Worm (Caenorhabditis elegans) whole organism, L1 larva: Measurements from ENCODE around the gene R07D5.2.

ENCODE experiments used
- C04F5.9 ChIP-seq: sonication (generic microtip); optimal IDR thresholded peaks from 2 replicates; lab custom pipeline; 2016; ENCODE audit warnings: missing genetic modification characterization, missing compliant biosample characterization
- F16B12.6 ChIP-seq: fragments of 150-350 bp; optimal IDR thresholded peaks from 2 replicates; lab custom pipeline; 2014; ENCODE audit warnings: missing biosample characterization, missing genetic modification characterization
- alr-1 ChIP-seq: fragments of 200-800 bp; sonication (Bioruptor generic); optimal IDR thresholded peaks from 2 replicates; lab custom pipeline; 2018; ENCODE audit warnings: borderline replicate concordance, mild to moderate bottlenecking, missing genetic modification characterization, missing compliant biosample characterization
- aly-2 ChIP-seq: fragments of 150-350 bp; optimal IDR thresholded peaks from 2 replicates; lab custom pipeline; 2014; ENCODE audit warnings: missing biosample characterization, missing genetic modification characterization
- ama-1 ChIP-seq: fragments of 150-350 bp; optimal IDR thresholded peaks from 2 replicates; lab custom pipeline; 2014
- ceh-8 ChIP-seq: fragments of 200-800 bp; sonication (Bioruptor generic); optimal IDR thresholded peaks from 2 replicates; lab custom pipeline; 2018; ENCODE audit warnings: mild to moderate bottlenecking, missing genetic modification characterization, moderate library complexity, missing compliant biosample characterization
- ceh-90 ChIP-seq: sonication (generic microtip); optimal IDR thresholded peaks from 2 replicates; lab custom pipeline; 2016; ENCODE audit warnings: missing genetic modification characterization, missing compliant biosample characterization
- efl-1 ChIP-seq, 4 experiments: fragments of 150-350 bp; optimal IDR thresholded peaks in 3 of 4; peaks in 1 of 4; 1 replicate in 1 of 4; 2 replicates in 3 of 4; lab custom pipeline; 2014; ENCODE audit warnings: missing biosample characterization in 2 of 4, missing genetic modification characterization in 2 of 4, missing genetic modification reagents in 2 of 4
- efl-3 ChIP-seq: fragments of 200-800 bp; sonication (Bioruptor generic); optimal IDR thresholded peaks from 2 replicates; lab custom pipeline; 2018; ENCODE audit warnings: mild to moderate bottlenecking, missing genetic modification characterization, missing compliant biosample characterization
- elt-2 ChIP-seq: sonication (generic microtip); optimal IDR thresholded peaks from 2 replicates; lab custom pipeline; 2016; ENCODE audit warnings: missing genetic modification characterization, mild to moderate bottlenecking, inconsistent platforms, missing compliant biosample characterization, missing genetic modification reagents
- elt-3 ChIP-seq, 6 experiments: fragments of 150-350 bp in 1 of 6; sonication (generic microtip); optimal IDR thresholded peaks; 2 replicates each; lab custom pipeline; 2017 to 2018; ENCODE audit warnings: missing biosample characterization in 6 of 6, missing genetic modification characterization in 6 of 6, inconsistent platforms in 1 of 6
- fkh-8 ChIP-seq: sonication (generic microtip); optimal IDR thresholded peaks from 2 replicates; lab custom pipeline; 2016; ENCODE audit warnings: mild to moderate bottlenecking, missing genetic modification characterization, missing compliant biosample characterization
- lin-14 ChIP-seq: fragments of 200-800 bp; sonication (Bioruptor generic); optimal IDR thresholded peaks from 2 replicates; lab custom pipeline; 2018; ENCODE audit warnings: mild to moderate bottlenecking, missing genetic modification characterization, moderate library complexity, missing compliant biosample characterization
- mab-9 ChIP-seq: fragments of 200-800 bp; sonication (Bioruptor generic); IDR thresholded peaks from 2 replicates; pipeline ENCODE4 v1.3.6; 2022; ENCODE audit warnings: missing genetic modification reagents, missing genetic modification characterization, missing compliant biosample characterization
- mep-1 ChIP-seq: fragments of 150-350 bp; optimal IDR thresholded peaks from 2 replicates; lab custom pipeline; 2014; ENCODE audit warnings: missing biosample characterization, missing genetic modification characterization
- nhr-19 ChIP-seq: fragments of 200-800 bp; sonication (Bioruptor generic); conservative IDR thresholded peaks from 2 replicates; pipeline ENCODE4 v1.3.6; 2022; ENCODE audit warnings: missing genetic modification characterization, missing compliant biosample characterization
- nhr-20 ChIP-seq: sonication (generic microtip); optimal IDR thresholded peaks from 2 replicates; lab custom pipeline; 2016; ENCODE audit warnings: mild to moderate bottlenecking, missing genetic modification characterization, missing compliant biosample characterization
- nhr-237 ChIP-seq: fragments of 150-350 bp; optimal IDR thresholded peaks from 2 replicates; lab custom pipeline; 2014; ENCODE audit warnings: missing biosample characterization, missing genetic modification characterization
- nhr-47 ChIP-seq: sonication (generic microtip); optimal IDR thresholded peaks from 2 replicates; lab custom pipeline; 2016; ENCODE audit warnings: mild to moderate bottlenecking, missing genetic modification characterization, moderate library complexity, missing compliant biosample characterization
- nhr-71 ChIP-seq: sonication (generic microtip); optimal IDR thresholded peaks from 2 replicates; lab custom pipeline; 2016; ENCODE audit warnings: mild to moderate bottlenecking, missing genetic modification characterization, moderate library complexity, missing compliant biosample characterization
- nhr-76 ChIP-seq: sonication (generic microtip); optimal IDR thresholded peaks from 2 replicates; lab custom pipeline; 2017; ENCODE audit warnings: missing biosample characterization, missing genetic modification characterization
- nhr-77 ChIP-seq: fragments of 150-350 bp; optimal IDR thresholded peaks from 2 replicates; lab custom pipeline; 2014; ENCODE audit warnings: missing biosample characterization, missing genetic modification characterization
- nhr-84 ChIP-seq: sonication (generic microtip); optimal IDR thresholded peaks from 2 replicates; lab custom pipeline; 2017; ENCODE audit warnings: missing biosample characterization, missing genetic modification characterization
- nhr-85 ChIP-seq: sonication (generic microtip); peaks from one replicate; lab custom pipeline; 2016; ENCODE audit warnings: missing genetic modification characterization, inconsistent platforms, missing compliant biosample characterization
- pag-3 ChIP-seq: sonication (generic microtip); optimal IDR thresholded peaks from 2 replicates; lab custom pipeline; 2017; ENCODE audit warnings: missing genetic modification characterization, mild to moderate bottlenecking, missing compliant biosample characterization, antibody characterized with exemption, borderline replicate concordance; ENCODE audit not compliant: insufficient read depth
- pax-3 ChIP-seq: fragments of 200-800 bp; sonication (Bioruptor generic); optimal IDR thresholded peaks from 2 replicates; lab custom pipeline; 2018; ENCODE audit warnings: mild to moderate bottlenecking, missing genetic modification characterization, moderate library complexity, missing compliant biosample characterization
- pqm-1 ChIP-seq: sonication (generic microtip); optimal IDR thresholded peaks from 3 replicates; lab custom pipeline; 2017; ENCODE audit warnings: missing biosample characterization, missing genetic modification characterization
- rnt-1 ChIP-seq: sonication (generic microtip); optimal IDR thresholded peaks from 2 replicates; lab custom pipeline; 2016; ENCODE audit warnings: mild to moderate bottlenecking, missing genetic modification characterization, moderate library complexity, missing compliant biosample characterization
- skn-1 ChIP-seq: fragments of 150-350 bp; optimal IDR thresholded peaks from 2 replicates; lab custom pipeline; 2014; ENCODE audit warnings: missing biosample characterization, missing genetic modification characterization
- tbx-2 ChIP-seq: sonication (generic microtip); optimal IDR thresholded peaks from 2 replicates; lab custom pipeline; 2016; ENCODE audit warnings: missing genetic modification characterization, missing compliant biosample characterization
- tlp-1 ChIP-seq: fragments of 150-350 bp; optimal IDR thresholded peaks from 2 replicates; lab custom pipeline; 2014; ENCODE audit warnings: missing biosample characterization, missing genetic modification characterization
- unc-130 ChIP-seq: fragments of 150-350 bp; optimal IDR thresholded peaks from 2 replicates; lab custom pipeline; 2017; ENCODE audit warnings: missing biosample characterization, missing genetic modification characterization, inconsistent platforms
- unc-98 ChIP-seq: fragments of 200-800 bp; sonication (Bioruptor generic); IDR thresholded peaks from 2 replicates; pipeline ENCODE4 v1.3.6; 2022; ENCODE audit warnings: missing genetic modification characterization, missing compliant biosample characterization
- vab-15 ChIP-seq: sonication (generic microtip); optimal IDR thresholded peaks from 2 replicates; lab custom pipeline; 2017; ENCODE audit warnings: missing genotype, mild to moderate bottlenecking, missing genetic modification characterization, missing compliant biosample characterization
- zag-1 ChIP-seq: fragments of 150-350 bp; optimal IDR thresholded peaks from 2 replicates; lab custom pipeline; 2014; ENCODE audit warnings: missing biosample characterization, missing genetic modification characterization
- zip-4 ChIP-seq: fragments of 200-800 bp; sonication (Bioruptor generic); optimal IDR thresholded peaks from 2 replicates; lab custom pipeline; 2018; ENCODE audit warnings: mild to moderate bottlenecking, missing genetic modification characterization, moderate library complexity, missing compliant biosample characterization

R07D5.2 gene

DNA sequence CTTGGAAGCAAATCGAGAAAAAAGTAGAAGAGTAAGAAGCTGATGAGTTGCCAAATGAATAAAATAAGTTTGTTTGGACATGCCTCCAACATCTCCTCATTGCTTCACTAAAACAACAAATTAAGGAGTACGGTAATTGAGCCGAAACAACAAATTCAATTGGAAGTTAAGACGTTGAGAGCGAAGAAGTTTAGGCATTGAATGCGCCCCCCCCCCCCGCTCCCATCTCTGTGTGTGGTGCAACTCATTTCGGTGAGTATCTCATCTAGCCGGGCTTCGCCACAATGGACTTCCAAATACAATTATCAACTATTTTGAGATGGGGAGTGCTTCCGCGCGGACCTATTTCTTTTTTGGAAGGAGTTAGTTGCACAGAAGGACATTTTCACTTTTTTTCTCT is 38.6 kb upstream of the R07D5.2 start (continued):
- TF ChIP-seq nhr-19, result no peak
- no peak for TF ChIP-seq mep-1 (tag; lab: Kevin White, UChicago)
- TF ChIP-seq alr-1 (tag; lab: Kevin White, UChicago), result no peak
- no peak for TF ChIP-seq ceh-8
- no peak for TF ChIP-seq unc-130 (tag; lab: Kevin White, UChicago)
- TF ChIP-seq nhr-76 (tag; lab: Kevin White, UChicago), result no peak
- TF ChIP-seq elt-3 (tag; optimal IDR thresholded peaks at IDR 0.05; lab: Kevin White, UChicago), result no peak
- TF ChIP-seq nhr-84 (tag; lab: Kevin White, UChicago), result no peak
- TF ChIP-seq fkh-8, result no peak
- TF ChIP-seq nhr-77 (tag; lab: Kevin White, UChicago), result no peak

DNA sequence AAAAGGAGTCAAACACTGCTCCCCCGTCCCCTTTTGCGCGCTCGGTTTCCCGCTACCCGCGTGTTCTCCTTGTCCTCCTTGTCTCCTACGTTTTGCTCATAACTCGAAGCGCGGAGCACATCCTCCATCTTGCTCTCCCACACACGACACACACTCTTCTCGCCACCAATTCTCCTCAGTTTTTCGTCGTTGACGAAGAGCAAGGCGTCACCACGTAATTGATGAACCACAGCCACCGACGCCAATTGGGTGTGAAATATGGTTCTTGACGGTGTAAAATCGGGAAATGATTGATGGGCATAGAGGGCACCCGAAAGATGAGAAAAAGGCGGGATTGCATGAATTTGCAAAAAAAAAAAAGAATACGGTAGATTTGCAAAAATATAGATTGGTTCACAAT is 32.4 kb upstream of the R07D5.2 start:
- TF ChIP-seq skn-1 (tag; lab: Kevin White, UChicago) (no peak), nhr-237 (tag; lab: Kevin White, UChicago) (no peak), lin-14 (GFP tag; lab: Kevin White, UChicago) (no peak), pag-3 (tag; lab: Kevin White, UChicago) (no peak), nhr-47 (tag; lab: Kevin White, UChicago) (no peak), pqm-1 (tag; lab: Kevin White, UChicago) (no peak), tbx-2 (no peak), pax-3 (tag; lab: Kevin White, UChicago) (no peak)

DNA sequence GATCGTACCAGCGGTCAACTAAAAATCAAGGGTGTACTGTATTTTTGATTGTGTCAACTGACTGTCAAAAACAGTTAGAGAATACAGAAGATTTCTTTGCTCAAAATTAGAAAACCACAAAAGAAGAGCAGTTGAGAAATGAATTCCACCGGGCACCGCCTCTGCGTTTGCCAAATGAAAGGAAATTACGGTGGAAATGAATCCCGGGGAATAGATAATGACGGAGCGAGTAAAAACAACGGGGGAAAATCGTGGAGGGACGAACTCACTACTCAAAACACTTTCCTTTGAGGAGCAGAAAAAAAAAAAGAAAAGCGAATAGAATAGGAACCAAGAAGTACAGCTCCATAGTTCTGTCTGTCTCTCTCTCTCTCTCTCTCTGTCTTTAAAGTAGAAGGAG is 32.0 kb upstream of the R07D5.2 start:
- no peak for TF ChIP-seq zag-1 (tag; lab: Kevin White, UChicago)
- TF ChIP-seq lin-14 (GFP tag; lab: Kevin White, UChicago), result no peak
- TF ChIP-seq nhr-85, result peak; percentile 10
- TF ChIP-seq rnt-1 (tag; lab: Kevin White, UChicago), result no peak

DNA sequence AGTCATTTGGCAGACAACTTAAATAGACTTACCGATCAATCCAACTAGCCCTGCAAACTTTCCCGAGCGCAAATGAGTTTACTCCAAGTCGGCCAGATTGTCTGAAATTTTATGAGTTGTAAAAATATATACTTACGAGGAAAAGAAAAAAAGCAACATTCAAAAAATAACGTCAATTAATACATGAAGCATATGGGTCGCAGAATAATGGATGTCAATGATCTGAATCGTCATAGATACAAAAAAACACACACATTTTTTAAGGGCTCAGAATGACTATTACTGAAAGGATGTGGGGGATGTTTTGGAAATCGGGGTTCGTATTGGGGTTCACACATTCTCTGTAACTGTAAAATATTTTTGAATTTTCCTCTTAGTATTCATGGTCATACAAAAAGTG is 31.2 kb upstream of the R07D5.2 start, which contains the start of gene unc-7:
Gene unc-7 (minus strand): TSS at position 101 of the 400 bp plus-strand sequence.
- TF ChIP-seq F16B12.6, result no peak
- no peak for TF ChIP-seq ceh-90 (tag; lab: Kevin White, UChicago)
- no peak for TF ChIP-seq elt-2
- no peak for TF ChIP-seq C04F5.9 (tag; lab: Kevin White, UChicago)
- TF ChIP-seq tlp-1 (tag; lab: Kevin White, UChicago), result no peak
- no peak for TF ChIP-seq ama-1 (lab: Kevin White, UChicago)
- no peak for TF ChIP-seq zip-4 (GFP tag; lab: Kevin White, UChicago)
- no peak for TF ChIP-seq nhr-20
- no peak for TF ChIP-seq unc-98 (GFP tag; lab: Robert Waterston, UW)
- no peak for TF ChIP-seq vab-15 (tag; lab: Kevin White, UChicago)
- TF ChIP-seq aly-2 (tag; lab: Kevin White, UChicago), result no peak
- no peak for TF ChIP-seq alr-1 (tag; lab: Kevin White, UChicago)
- TF ChIP-seq efl-1 (optimal IDR thresholded peaks at IDR 0.05; lab: Kevin White, UChicago), result no peak
- TF ChIP-seq efl-1 (GFP tag; optimal IDR thresholded peaks at IDR 0.05 in 1 of 2; lab: Kevin White, UChicago), result no peak
- no peak for TF ChIP-seq nhr-85
- TF ChIP-seq nhr-71, result no peak
- no peak for TF ChIP-seq mab-9
- TF ChIP-seq efl-3, result no peak
